Fruit fly (Drosophila melanogaster): ENCODE measurements around the gene CG10576.
A peak's percentile ranks its signal among the peaks of the same experiment; 100 is the strongest.

The CG10576 gene

dm6 chr3L:5764922-5765843, at the start of gene CG10576:
Gene CG10576, minus strand, starts transcription at chr3L:5765702.
- no peak for TF ChIP-seq CG17801 (GFP tag; optimal IDR thresholded peaks at IDR 0.05; ENCODE audit: partially characterized antibody)

dm6 chr3L:5813016-5813415, 47.5 kb upstream of the CG10576 start, which contains the start of gene mad2:
Gene mad2, minus strand, starts transcription at chr3L:5813093.
- TF ChIP-seq CG17801 (GFP tag; optimal IDR thresholded peaks at IDR 0.05; ENCODE audit: partially characterized antibody), result no peak

dm6 chr3L:5810633-5811341, 45.3 kb upstream of the CG10576 start, which contains the start of the genes S6k and kri:
Gene S6k, minus strand, starts transcription at chr3L:5810931.
Gene kri, plus strand, starts transcription at chr3L:5810973.
- TF ChIP-seq CG17801 (GFP tag; optimal IDR thresholded peaks at IDR 0.05; ENCODE audit: partially characterized antibody), result peak; percentile 67

- no peak for TF ChIP-seq CG17801 (GFP tag; optimal IDR thresholded peaks at IDR 0.05; ENCODE audit: partially characterized antibody)
Observed at dm6 chr3L:5809642-5810279, 44.3 kb upstream of the CG10576 start.

- TF ChIP-seq CG17801 (GFP tag; optimal IDR thresholded peaks at IDR 0.05; ENCODE audit: partially characterized antibody), result no peak
Observed at dm6 chr3L:5809201-5809584, 43.7 kb upstream of the CG10576 start.

- no peak for TF ChIP-seq CG17801 (GFP tag; optimal IDR thresholded peaks at IDR 0.05; ENCODE audit: partially characterized antibody)
Observed at dm6 chr3L:5808540-5809200, 43.2 kb upstream of the CG10576 start.

dm6 chr3L:5808101-5808433, 42.6 kb upstream of the CG10576 start:
- TF ChIP-seq CG17801 (GFP tag; optimal IDR thresholded peaks at IDR 0.05; ENCODE audit: partially characterized antibody), result no peak

dm6 chr3L:5807370-5808100, 42.0 kb upstream of the CG10576 start:
- TF ChIP-seq CG17801 (GFP tag; optimal IDR thresholded peaks at IDR 0.05; ENCODE audit: partially characterized antibody), result no peak

dm6 chr3L:5802733-5803132, 37.2 kb upstream of the CG10576 start, which contains the start of gene CG42272:
Gene CG42272, plus strand, starts transcription at chr3L:5803033.
- no peak for TF ChIP-seq CG17801 (GFP tag; optimal IDR thresholded peaks at IDR 0.05; ENCODE audit: partially characterized antibody)

dm6 chr3L:5802063-5802531, 36.6 kb upstream of the CG10576 start:
- no peak for TF ChIP-seq CG17801 (GFP tag; optimal IDR thresholded peaks at IDR 0.05; ENCODE audit: partially characterized antibody)

dm6 chr3L:5797274-5797673, 31.8 kb upstream of the CG10576 start:
- TF ChIP-seq CG17801 (GFP tag; optimal IDR thresholded peaks at IDR 0.05; ENCODE audit: partially characterized antibody), result no peak

- no peak for TF ChIP-seq CG17801 (GFP tag; optimal IDR thresholded peaks at IDR 0.05; ENCODE audit: partially characterized antibody)
Observed at dm6 chr3L:5796493-5796998, 31.0 kb upstream of the CG10576 start, which contains the start of gene Tektin-C. Gene Tektin-C, minus strand, starts transcription at chr3L:5796543.

- no peak for TF ChIP-seq CG17801 (GFP tag; optimal IDR thresholded peaks at IDR 0.05; ENCODE audit: partially characterized antibody)
Observed at dm6 chr3L:5793967-5794366, 28.5 kb upstream of the CG10576 start, which contains the start of gene Bre1. Gene Bre1, minus strand, starts transcription at chr3L:5794192.

- peak; percentile 32 for TF ChIP-seq CG17801 (GFP tag; optimal IDR thresholded peaks at IDR 0.05; ENCODE audit: partially characterized antibody)
Observed at dm6 chr3L:5789663-5790062, 24.2 kb upstream of the CG10576 start.
